Fruit fly (Drosophila melanogaster): ENCODE measurements around the gene KrT95D.
A peak's percentile ranks its signal among the peaks of the same experiment; 100 is the strongest.

KrT95D gene

dm6 chr3R:24007775-24008506, 23.7 kb downstream of the KrT95D start (continued):
- no peak for TF ChIP-seq kah (GFP tag; optimal IDR thresholded peaks at IDR 0.05)
- TF ChIP-seq NfI (GFP tag; optimal IDR thresholded peaks at IDR 0.05): no peak
- no peak for TF ChIP-seq Taf1 (GFP tag; IDR thresholded peaks at IDR 0.05)
- TF ChIP-seq CG4707 (GFP tag; optimal IDR thresholded peaks at IDR 0.05): no peak
- TF ChIP-seq onecut (GFP tag; IDR thresholded peaks at IDR 0.05): no peak
- no peak for TF ChIP-seq B-H2 (GFP tag; optimal IDR thresholded peaks at IDR 0.05)
- TF ChIP-seq CG12744 (GFP tag; optimal IDR thresholded peaks at IDR 0.05): no peak
- TF ChIP-seq ash1 (GFP tag; optimal IDR thresholded peaks at IDR 0.05): no peak
- no peak for TF ChIP-seq CG4854 (GFP tag; optimal IDR thresholded peaks at IDR 0.05)
- TF ChIP-seq inv (GFP tag; IDR thresholded peaks at IDR 0.05; ENCODE audit: partially characterized antibody): no peak
- TF ChIP-seq Ssrp (tag; optimal IDR thresholded peaks at IDR 0.05): peak; percentile 13
- TF ChIP-seq CG18619 (GFP tag; optimal IDR thresholded peaks at IDR 0.05): no peak
- no peak for TF ChIP-seq oc (tag; optimal IDR thresholded peaks at IDR 0.05)
- no peak for TF ChIP-seq CG4404 (GFP tag; IDR thresholded peaks at IDR 0.05)
- TF ChIP-seq pho (GFP tag; optimal IDR thresholded peaks at IDR 0.05): peak; percentile 19
- TF ChIP-seq CG6683 (GFP tag; optimal IDR thresholded peaks at IDR 0.05): peak; percentile 34
- peak; percentile 29 for TF ChIP-seq lab (GFP tag; optimal IDR thresholded peaks at IDR 0.05)
- no peak for TF ChIP-seq Dp (GFP tag; optimal IDR thresholded peaks at IDR 0.05)
- TF ChIP-seq Nf-YC (tag; optimal IDR thresholded peaks at IDR 0.05): no peak
- no peak for TF ChIP-seq dmrt11E (tag; optimal IDR thresholded peaks at IDR 0.05)
- no peak for TF ChIP-seq HLHmδ (GFP tag; optimal IDR thresholded peaks at IDR 0.05)
- TF ChIP-seq Six4 (GFP tag; optimal IDR thresholded peaks at IDR 0.05): no peak
- no peak for TF ChIP-seq h (optimal IDR thresholded peaks at IDR 0.05)
- TF ChIP-seq insv (GFP tag; optimal IDR thresholded peaks at IDR 0.05): no peak
- TF ChIP-seq CG42726 (GFP tag; IDR thresholded peaks at IDR 0.05; ENCODE audit: partially characterized antibody): no peak
- no peak for TF ChIP-seq Doc2 (GFP tag; IDR thresholded peaks at IDR 0.05)
- TF ChIP-seq CG34376 (GFP tag; optimal IDR thresholded peaks at IDR 0.05): no peak
- no peak for TF ChIP-seq CG16779 (GFP tag; IDR thresholded peaks at IDR 0.05)
- TF ChIP-seq aop (GFP tag; IDR thresholded peaks at IDR 0.05): no peak
- no peak for TF ChIP-seq CG32767 (GFP tag; IDR thresholded peaks at IDR 0.05)
- no peak for TF ChIP-seq Fer1 (GFP tag; optimal IDR thresholded peaks at IDR 0.05)
- TF ChIP-seq CG1024 (GFP tag; IDR thresholded peaks at IDR 0.05): no peak
- no peak for TF ChIP-seq bigmax (GFP tag; optimal IDR thresholded peaks at IDR 0.05)
- TF ChIP-seq Awh (GFP tag; IDR thresholded peaks at IDR 0.05): peak; percentile 19; the same call in 1 of the 2 replicates

- 0 out of 2 replicates have a peak, but pooled peaks have one; percentile 7 for TF ChIP-seq CG8765 (GFP tag; IDR thresholded peaks at IDR 0.05)
- TF ChIP-seq sd (tag; optimal IDR thresholded peaks at IDR 0.05): peak; percentile 8
- TF ChIP-seq CG32772 (GFP tag; IDR thresholded peaks at IDR 0.05): 0 out of 2 replicates have a peak, but pooled peaks have one; percentile 29
- TF ChIP-seq CG42726 (GFP tag; IDR thresholded peaks at IDR 0.05; ENCODE audit: partially characterized antibody): 0 out of 2 replicates have a peak, but pooled peaks have one; percentile 30
- TF ChIP-seq Rfx (GFP tag; IDR thresholded peaks at IDR 0.05): peak; percentile 47
- TF ChIP-seq CG43689 (GFP tag; IDR thresholded peaks at IDR 0.05): no peak
- TF ChIP-seq so (GFP tag; IDR thresholded peaks at IDR 0.05): peak; percentile 17; the same call in 1 of the 3 replicates
- TF ChIP-seq vnd (GFP tag; IDR thresholded peaks at IDR 0.05; ENCODE audit: partially characterized antibody): 0 out of 3 replicates have a peak, but pooled peaks have one; percentile 26
- TF ChIP-seq aop (GFP tag; IDR thresholded peaks at IDR 0.05): no peak
- peak; percentile 7 for TF ChIP-seq Oli (tag; optimal IDR thresholded peaks at IDR 0.05)
- no peak for TF ChIP-seq sr (GFP tag; IDR thresholded peaks at IDR 0.05)
- no peak for TF ChIP-seq CG17612 (GFP tag; IDR thresholded peaks at IDR 0.05)
- TF ChIP-seq kni (GFP tag; optimal IDR thresholded peaks at IDR 0.05): peak; percentile 32
- peak; percentile 45 for TF ChIP-seq CG2678 (tag; optimal IDR thresholded peaks at IDR 0.05)
- TF ChIP-seq CG7839 (tag; optimal IDR thresholded peaks at IDR 0.05): peak; percentile 3
- TF ChIP-seq CG9932 (GFP tag; IDR thresholded peaks at IDR 0.05): no peak
- peak; percentile 13 for TF ChIP-seq HmgZ (tag; optimal IDR thresholded peaks at IDR 0.05)
- peak; percentile 24; the same call in 1 of the 2 replicates for TF ChIP-seq Taf1 (GFP tag; IDR thresholded peaks at IDR 0.05)
Measured at dm6 chr3R:24006449-24007159, 25.0 kb downstream of the KrT95D start.

Measured in whole organism, embryonic.